Fruit fly (Drosophila melanogaster) whole organism, pupa: Measurements from ENCODE around the gene Socs36E.

Source experiments
- CG12605 ChIP-seq: fragments of 200-800 bp; sonication (Bioruptor generic); IDR thresholded peaks from 2 replicates; pipeline ENCODE4 v1.3.6; 2022; ENCODE audit warnings: missing biosample characterization, missing genetic modification characterization
- CG13204 ChIP-seq: fragments of 200-800 bp; sonication (Bioruptor generic); optimal IDR thresholded peaks from 2 replicates; lab custom pipeline; 2018; ENCODE audit warnings: missing biosample characterization, mild to moderate bottlenecking, missing genetic modification characterization, moderate library complexity
- CG15710 ChIP-seq: fragments of 200-800 bp; sonication (Bioruptor generic); optimal IDR thresholded peaks from 2 replicates; lab custom pipeline; 2018; ENCODE audit warnings: missing biosample characterization, mild to moderate bottlenecking, missing genetic modification characterization, moderate library complexity
- CG17806 ChIP-seq: fragments of 200-800 bp; sonication (Bioruptor generic); optimal IDR thresholded peaks from 2 replicates; lab custom pipeline; 2018; ENCODE audit warnings: missing biosample characterization, mild to moderate bottlenecking, missing genetic modification characterization, moderate library complexity
- CG32121 ChIP-seq: fragments of 200-800 bp; sonication (Bioruptor generic); IDR thresholded peaks from 2 replicates; pipeline ENCODE4 v1.3.6; 2022; ENCODE audit warnings: missing biosample characterization, missing genetic modification characterization
- CG34367 ChIP-seq: fragments of 200-800 bp; sonication (Bioruptor generic); optimal IDR thresholded peaks from 2 replicates; lab custom pipeline; 2018; ENCODE audit warnings: missing biosample characterization, mild to moderate bottlenecking, missing genetic modification characterization
- CG4496 ChIP-seq: fragments of 200-800 bp; sonication (Bioruptor generic); IDR thresholded peaks from 3 replicates; pipeline ENCODE4 v1.3.6; 2022; ENCODE audit warnings: missing biosample characterization, missing genetic modification characterization
- EcR ChIP-seq: fragments of 200-800 bp; sonication (Bioruptor generic); optimal IDR thresholded peaks from 3 replicates; lab custom pipeline; 2019; ENCODE audit warnings: missing biosample characterization, missing genetic modification characterization, mild to moderate bottlenecking, moderate library complexity, missing genetic modification reagents
- Ets98B ChIP-seq: fragments of 200-800 bp; sonication (Bioruptor generic); IDR thresholded peaks from 2 replicates; pipeline ENCODE4 v1.3.6; 2022; ENCODE audit warnings: missing biosample characterization, missing genetic modification characterization
- Pif1A ChIP-seq: fragments of 200-800 bp; sonication (Bioruptor generic); optimal IDR thresholded peaks from 3 replicates; lab custom pipeline; 2016; ENCODE audit warnings: missing biosample characterization, missing genetic modification characterization
- Pif1B ChIP-seq: fragments of 200-800 bp; sonication (Bioruptor generic); optimal IDR thresholded peaks from 3 replicates; lab custom pipeline; 2016; ENCODE audit warnings: missing biosample characterization, missing genetic modification characterization
- rn ChIP-seq: fragments of 200-800 bp; sonication (Bioruptor generic); IDR thresholded peaks from 2 replicates; pipeline ENCODE4 v1.3.6; 2022; ENCODE audit warnings: missing biosample characterization, missing genetic modification characterization

dm6 chr2L:18092156-18092555 is 60.1 kb downstream of the Socs36E start, which contains the start of gene CG15153:
- TF ChIP-seq CG34367 (tag; lab: Kevin White, UChicago) = no peak
- TF ChIP-seq CG12605 = no peak
- no peak for TF ChIP-seq Ets98B
- no peak for TF ChIP-seq CG17806 (tag; lab: Kevin White, UChicago)
- TF ChIP-seq rn (GFP tag; lab: Robert Waterston, UW) = no peak
- TF ChIP-seq CG32121 (GFP tag; lab: Robert Waterston, UW) = no peak
- TF ChIP-seq CG4496 (GFP tag; lab: Robert Waterston, UW) = no peak
- TF ChIP-seq Pif1A (GFP tag; lab: Kevin White, UChicago) = no peak
- no peak for TF ChIP-seq CG15710 (tag; lab: Kevin White, UChicago)
- no peak for TF ChIP-seq CG13204 (GFP tag; lab: Kevin White, UChicago)
- TF ChIP-seq Pif1B = no peak
- no peak for TF ChIP-seq EcR (GFP tag; lab: Kevin White, UChicago)
